Worm (Caenorhabditis elegans) whole organism, early embryonic: ENCODE data around the gene srh-308.

ENCODE experiments used
- B0310.2 ChIP-seq: sonication (generic microtip); optimal IDR thresholded peaks from 2 replicates; lab custom pipeline; 2016; ENCODE audit warnings: mild to moderate bottlenecking, missing genetic modification characterization, missing compliant biosample characterization
- F13C5.2 ChIP-seq: sonication (generic microtip); optimal IDR thresholded peaks from 2 replicates; lab custom pipeline; 2017; ENCODE audit warnings: mild to moderate bottlenecking, missing genetic modification characterization, inconsistent platforms, missing compliant biosample characterization
- aly-1 ChIP-seq: sonication (generic microtip); optimal IDR thresholded peaks from 2 replicates; lab custom pipeline; 2016; ENCODE audit warnings: missing genetic modification characterization, missing compliant biosample characterization
- ama-1 ChIP-seq: fragments of 150-350 bp; optimal IDR thresholded peaks from 2 replicates; lab custom pipeline; 2014
- ceh-13 ChIP-seq: fragments of 200-800 bp; sonication (Bioruptor generic); optimal IDR thresholded peaks from 2 replicates; lab custom pipeline; 2018; ENCODE audit warnings: mild to moderate bottlenecking, missing genetic modification characterization, missing compliant biosample characterization
- ceh-36 ChIP-seq: sonication (generic microtip); optimal IDR thresholded peaks from 2 replicates; lab custom pipeline; 2016; ENCODE audit warnings: missing genetic modification characterization, inconsistent platforms, missing compliant biosample characterization
- ets-7 ChIP-seq: sonication (generic microtip); optimal IDR thresholded peaks from 2 replicates; lab custom pipeline; 2016; ENCODE audit warnings: missing genotype, missing genetic modification characterization, missing compliant biosample characterization
- flt-1 ChIP-seq: fragments of 200-800 bp; sonication (Bioruptor generic); IDR thresholded peaks from 2 replicates; pipeline ENCODE4 v1.3.6; 2022; ENCODE audit warnings: missing genetic modification characterization, missing compliant biosample characterization
- hmbx-1 ChIP-seq: sonication (generic microtip); optimal IDR thresholded peaks from 2 replicates; lab custom pipeline; 2016; ENCODE audit warnings: mild to moderate bottlenecking, missing genetic modification characterization, missing compliant biosample characterization
- hmg-4 ChIP-seq: fragments of 200-800 bp; sonication (Bioruptor generic); optimal IDR thresholded peaks from 2 replicates; lab custom pipeline; 2018; ENCODE audit warnings: mild to moderate bottlenecking, missing genetic modification characterization, missing compliant biosample characterization
- hnd-1 ChIP-seq: sonication (generic microtip); optimal IDR thresholded peaks from 2 replicates; lab custom pipeline; 2016; ENCODE audit warnings: missing genetic modification characterization, missing compliant biosample characterization
- pes-1 ChIP-seq: fragments of 200-800 bp; sonication (Bioruptor generic); IDR thresholded peaks from 2 replicates; pipeline ENCODE4 v1.3.6; 2022; ENCODE audit warnings: missing genetic modification reagents, missing genetic modification characterization, missing compliant biosample characterization
- scrt-1 ChIP-seq: fragments of 200-800 bp; sonication (Bioruptor generic); IDR thresholded peaks from 2 replicates; pipeline ENCODE4 v1.3.6; 2022; ENCODE audit warnings: missing genetic modification characterization, missing compliant biosample characterization
- sea-1 ChIP-seq: fragments of 200-800 bp; sonication (Bioruptor generic); conservative IDR thresholded peaks from 2 replicates; pipeline ENCODE4 v1.3.6; 2022; ENCODE audit warnings: missing genetic modification characterization, missing compliant biosample characterization
- tbx-11 ChIP-seq: fragments of 200-800 bp; sonication (Bioruptor generic); IDR thresholded peaks from 2 replicates; pipeline ENCODE4 v1.3.6; 2022; ENCODE audit warnings: missing genetic modification characterization, missing compliant biosample characterization
- tbx-37 ChIP-seq: fragments of 200-800 bp; sonication (Bioruptor generic); conservative IDR thresholded peaks from 2 replicates; pipeline ENCODE4 v1.3.6; 2022; ENCODE audit warnings: missing genetic modification reagents, missing genetic modification characterization, missing compliant biosample characterization
- tra-4 ChIP-seq: sonication (generic microtip); optimal IDR thresholded peaks from 2 replicates; lab custom pipeline; 2017; ENCODE audit warnings: missing genetic modification characterization, missing compliant biosample characterization

srh-308 gene

DNA sequence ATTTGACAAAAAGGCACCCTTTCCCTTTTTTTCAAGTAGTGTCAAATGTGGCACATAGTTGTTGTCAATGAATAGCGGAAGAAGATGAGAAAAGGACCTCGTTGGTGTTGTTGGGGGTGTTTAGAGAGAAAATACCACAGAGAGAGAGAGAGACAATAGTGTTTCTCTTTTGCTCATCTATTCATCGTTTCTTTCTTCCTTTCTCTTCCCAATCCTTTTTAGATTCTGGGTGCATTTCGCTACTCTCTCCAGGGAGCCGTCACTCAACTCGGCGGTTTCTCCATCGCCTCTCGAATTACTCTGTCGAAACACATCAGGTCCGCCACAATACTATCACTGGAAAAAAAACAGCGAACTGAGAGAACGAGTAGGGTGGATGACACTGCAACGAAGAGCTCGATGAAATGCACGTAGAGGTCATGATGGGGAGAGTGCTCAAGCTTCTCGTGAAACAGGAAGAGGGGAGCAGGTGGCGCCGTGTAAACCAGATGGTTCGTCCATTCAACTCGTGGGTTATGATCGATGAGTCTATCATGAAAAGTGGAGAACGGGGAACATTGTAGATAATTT is 13.7 kb downstream of the srh-308 start:
- TF ChIP-seq ceh-13 (GFP tag; lab: Kevin White, UChicago) (no peak), ceh-36 (tag; lab: Kevin White, UChicago) (no peak), aly-1 (tag; lab: Kevin White, UChicago) (no peak), hnd-1 (tag; lab: Kevin White, UChicago) (no peak), B0310.2 (no peak), flt-1 (no peak), tra-4 (tag; lab: Kevin White, UChicago) (no peak), tbx-37 (no peak), ama-1 (no peak), hmbx-1 (tag; lab: Kevin White, UChicago) (no peak), scrt-1 (no peak), ets-7 (tag; lab: Kevin White, UChicago) (no peak), F13C5.2 (no peak), sea-1 (GFP tag; lab: Robert Waterston, UW) (no peak), tbx-11 (no peak), hmg-4 (GFP tag; lab: Kevin White, UChicago) (no peak)

DNA sequence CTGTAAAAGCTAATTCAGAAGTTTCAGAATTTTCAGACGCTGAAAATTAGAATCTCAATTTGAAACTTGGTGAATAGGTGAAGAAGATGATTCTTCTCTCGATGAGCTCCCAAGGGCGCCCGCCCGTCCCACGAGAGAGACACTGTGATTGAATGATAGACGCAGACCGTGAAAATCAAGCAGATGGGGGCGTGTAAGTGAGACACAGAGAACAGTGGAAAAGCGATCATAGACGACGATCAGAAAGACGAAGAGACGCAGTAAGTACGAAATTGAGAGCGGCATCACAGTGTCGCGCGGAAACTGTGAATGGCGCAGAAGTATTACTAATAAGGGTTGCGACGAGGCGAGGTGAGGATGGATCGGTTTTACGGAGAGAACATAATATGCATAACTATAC is 15.0 kb downstream of the srh-308 start:
- no peak for TF ChIP-seq sea-1 (GFP tag; lab: Robert Waterston, UW)
- no peak for TF ChIP-seq hnd-1 (tag; lab: Kevin White, UChicago)
- no peak for TF ChIP-seq ceh-13 (GFP tag; lab: Kevin White, UChicago)
- TF ChIP-seq ets-7 (tag; lab: Kevin White, UChicago) = no peak
- no peak for TF ChIP-seq B0310.2
- TF ChIP-seq F13C5.2 = no peak
- TF ChIP-seq tra-4 (tag; lab: Kevin White, UChicago) = no peak
- TF ChIP-seq flt-1 = no peak
- no peak for TF ChIP-seq ceh-36 (tag; lab: Kevin White, UChicago)
- no peak for TF ChIP-seq tbx-37
- no peak for TF ChIP-seq hmg-4 (GFP tag; lab: Kevin White, UChicago)

DNA sequence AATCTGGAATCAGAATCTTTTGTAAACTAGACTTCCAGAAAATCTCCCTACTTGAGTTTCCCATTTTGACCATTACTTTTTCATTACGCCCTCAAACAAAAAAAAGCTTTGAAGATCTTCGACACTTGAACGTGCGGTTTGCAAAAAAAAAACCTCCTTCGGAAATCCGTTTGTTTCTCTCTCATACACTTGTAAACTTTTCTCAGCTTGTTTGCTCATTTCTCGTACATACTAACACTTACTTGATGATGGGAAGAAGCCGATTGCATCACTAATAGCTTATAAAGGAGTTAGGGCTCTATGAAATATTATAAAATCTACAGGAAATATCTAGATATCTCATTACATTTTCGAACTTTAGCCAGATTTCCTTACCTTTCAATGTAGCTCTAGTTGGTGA is 15.4 kb downstream of the srh-308 start:
- TF ChIP-seq tbx-11 (no peak), tbx-37 (no peak), flt-1 (no peak), tra-4 (tag; lab: Kevin White, UChicago) (no peak), ets-7 (tag; lab: Kevin White, UChicago) (no peak), hmg-4 (GFP tag; lab: Kevin White, UChicago) (no peak), ceh-13 (GFP tag; lab: Kevin White, UChicago) (no peak), pes-1 (GFP tag; lab: Robert Waterston, UW) (no peak), F13C5.2 (no peak), sea-1 (GFP tag; lab: Robert Waterston, UW) (no peak), ceh-36 (tag; lab: Kevin White, UChicago) (no peak), ama-1 (no peak), hnd-1 (tag; lab: Kevin White, UChicago) (no peak), scrt-1 (no peak), aly-1 (tag; lab: Kevin White, UChicago) (no peak), hmbx-1 (tag; lab: Kevin White, UChicago) (no peak), B0310.2 (no peak)

DNA sequence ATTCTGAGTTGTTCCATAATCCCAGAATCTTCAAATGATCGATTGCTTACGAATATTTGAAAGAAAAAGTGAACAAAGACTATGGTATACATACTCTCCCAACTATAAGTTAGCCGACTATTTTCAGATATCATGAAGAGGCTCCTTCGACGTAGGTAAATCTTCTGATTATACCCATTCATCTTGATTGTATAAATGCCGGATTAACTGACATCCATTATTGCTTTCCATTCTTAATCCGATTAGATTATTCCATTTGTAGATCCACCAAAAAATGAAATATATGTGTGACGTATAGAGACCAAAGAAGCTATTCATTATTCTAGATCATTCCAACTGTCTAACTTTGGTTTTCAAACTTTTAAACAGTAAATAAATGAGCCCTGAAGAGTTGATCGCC is 23.9 kb downstream of the srh-308 start:
- no peak for TF ChIP-seq scrt-1
- no peak for TF ChIP-seq hmbx-1 (tag; lab: Kevin White, UChicago)
- TF ChIP-seq sea-1 (GFP tag; lab: Robert Waterston, UW) = no peak
- TF ChIP-seq tra-4 (tag; lab: Kevin White, UChicago) = no peak
- no peak for TF ChIP-seq ceh-36 (tag; lab: Kevin White, UChicago)

DNA sequence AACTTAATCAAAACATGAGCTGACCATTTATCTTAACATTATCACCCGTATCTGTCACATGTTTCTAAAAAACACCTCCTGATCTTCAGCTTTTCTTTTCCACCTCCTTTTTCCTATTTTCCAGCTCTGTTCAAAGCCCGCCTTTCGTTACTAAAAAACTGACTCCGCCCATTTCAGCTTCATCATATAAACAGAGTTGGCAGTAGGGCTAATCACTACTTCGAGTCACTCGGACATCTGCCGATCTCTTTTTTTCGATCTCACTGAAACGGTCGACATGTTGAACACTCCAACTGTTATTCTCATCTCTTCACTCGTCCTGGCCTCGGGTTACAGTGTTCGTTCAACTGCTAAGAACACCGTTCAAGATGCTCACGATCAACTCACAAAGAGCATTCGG is 24.9 kb downstream of the srh-308 start, which contains the start of gene droe-4:
TSS of gene droe-4 (plus strand) at position 172 of the 400 bp plus-strand sequence.
- no peak for TF ChIP-seq aly-1 (tag; lab: Kevin White, UChicago)
- TF ChIP-seq hmbx-1 (tag; lab: Kevin White, UChicago) = no peak
- TF ChIP-seq B0310.2 = no peak
- TF ChIP-seq tbx-11 = no peak
- TF ChIP-seq sea-1 (GFP tag; lab: Robert Waterston, UW) = no peak
- no peak for TF ChIP-seq ets-7 (tag; lab: Kevin White, UChicago)
- TF ChIP-seq tbx-37 = no peak
- no peak for TF ChIP-seq tra-4 (tag; lab: Kevin White, UChicago)
- TF ChIP-seq scrt-1 = no peak
- TF ChIP-seq flt-1 = no peak
- no peak for TF ChIP-seq ceh-36 (tag; lab: Kevin White, UChicago)
- TF ChIP-seq pes-1 (GFP tag; lab: Robert Waterston, UW) = no peak
- TF ChIP-seq F13C5.2 = no peak
- TF ChIP-seq ceh-13 (GFP tag; lab: Kevin White, UChicago) = no peak
- no peak for TF ChIP-seq hmg-4 (GFP tag; lab: Kevin White, UChicago)
- no peak for TF ChIP-seq hnd-1 (tag; lab: Kevin White, UChicago)
- no peak for TF ChIP-seq ama-1

DNA sequence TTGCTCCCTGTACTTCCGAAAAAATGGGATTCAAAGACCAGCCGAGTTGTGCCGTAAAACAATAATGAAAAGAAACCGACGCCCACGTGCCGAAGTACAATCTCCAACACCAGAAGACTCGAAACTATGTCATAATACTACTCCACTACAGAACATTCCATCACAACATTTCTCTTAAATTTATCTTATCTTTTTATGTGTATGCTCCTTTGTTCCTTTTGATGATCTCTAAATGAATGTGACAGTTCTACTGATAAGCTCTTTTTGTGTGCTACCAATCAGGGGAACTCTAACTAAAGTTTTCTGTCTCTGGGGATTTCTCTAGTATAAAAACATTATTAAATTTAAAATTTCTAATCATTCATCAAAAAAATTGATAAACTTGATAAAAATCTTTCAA is 30.6 kb downstream of the srh-308 start:
- TF ChIP-seq B0310.2 (no peak), tra-4 (tag; lab: Kevin White, UChicago) (no peak), tbx-37 (no peak), ama-1 (no peak), scrt-1 (no peak), flt-1 (no peak), aly-1 (tag; lab: Kevin White, UChicago) (no peak), ets-7 (tag; lab: Kevin White, UChicago) (no peak), sea-1 (GFP tag; lab: Robert Waterston, UW) (no peak), pes-1 (GFP tag; lab: Robert Waterston, UW) (no peak), hnd-1 (tag; lab: Kevin White, UChicago) (no peak), F13C5.2 (no peak), hmg-4 (GFP tag; lab: Kevin White, UChicago) (no peak)

DNA sequence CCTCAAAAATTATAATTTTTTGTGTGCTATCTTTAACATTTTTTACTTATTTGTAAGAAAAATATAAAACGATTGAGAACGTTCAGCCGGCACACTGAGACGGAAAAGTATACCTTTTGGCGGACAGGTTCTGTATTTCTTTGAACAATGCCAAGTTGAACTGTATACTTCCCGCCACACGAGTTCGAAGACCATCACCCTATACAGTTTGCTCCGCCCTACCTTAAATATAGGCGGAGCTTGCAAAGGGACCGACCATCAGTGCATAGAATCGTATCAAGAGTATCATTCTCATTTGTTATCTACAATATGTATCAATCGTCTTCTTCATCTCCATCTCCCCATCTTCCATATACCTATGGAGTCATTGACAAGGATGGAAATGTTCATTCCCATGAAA is 32.5 kb downstream of the srh-308 start, which contains the start of gene end-1:
TSS of gene end-1 (plus strand) at position 301 of the 400 bp plus-strand sequence.
- TF ChIP-seq hnd-1 (tag; lab: Kevin White, UChicago) (no peak), ama-1 (no peak), B0310.2 (no peak), ets-7 (tag; lab: Kevin White, UChicago) (no peak), hmg-4 (GFP tag; lab: Kevin White, UChicago) (no peak), scrt-1 (no peak), sea-1 (GFP tag; lab: Robert Waterston, UW) (no peak), flt-1 (no peak), tbx-11 (no peak), aly-1 (tag; lab: Kevin White, UChicago) (no peak), F13C5.2 (no peak), tra-4 (tag; lab: Kevin White, UChicago) (no peak), pes-1 (GFP tag; lab: Robert Waterston, UW) (no peak), ceh-36 (tag; lab: Kevin White, UChicago) (no peak), hmbx-1 (tag; lab: Kevin White, UChicago) (no peak), tbx-37 (no peak), ceh-13 (GFP tag; lab: Kevin White, UChicago) (no peak)
